Worm (Caenorhabditis elegans) whole organism, young adult: Measurements from ENCODE around the gene unc-23.
A peak's percentile ranks its signal among the peaks of the same experiment; 100 is the strongest.

Source experiments
- B0035.1 ChIP-seq: sonication (generic microtip); optimal IDR thresholded peaks from 2 replicates; lab custom pipeline; 2016; ENCODE audit warnings: missing genetic modification characterization, mild to moderate bottlenecking, missing compliant biosample characterization, missing genotype, missing genetic modification reagents
- C06A6.2 ChIP-seq: fragments of 200-800 bp; sonication (Bioruptor generic); conservative IDR thresholded peaks from 2 replicates; pipeline ENCODE4 v1.3.6; 2022; ENCODE audit warnings: missing genetic modification characterization, missing compliant biosample characterization
- C17E4.6 ChIP-seq: fragments of 200-800 bp; sonication (Bioruptor generic); IDR thresholded peaks from 2 replicates; pipeline ENCODE4 v1.3.6; 2022; ENCODE audit warnings: missing genetic modification reagents, missing genetic modification characterization, missing compliant biosample characterization
- D2030.7 ChIP-seq: fragments of 200-800 bp; sonication (Bioruptor generic); IDR thresholded peaks from 2 replicates; pipeline ENCODE4 v1.3.6; 2022; ENCODE audit warnings: missing genetic modification reagents, missing genetic modification characterization, missing compliant biosample characterization
- F39B2.1 ChIP-seq: fragments of 200-800 bp; sonication (Bioruptor generic); IDR thresholded peaks from 2 replicates; pipeline ENCODE4 v1.3.6; 2022; ENCODE audit warnings: missing genetic modification reagents, missing genetic modification characterization, missing compliant biosample characterization
- F52B5.7 ChIP-seq: sonication (generic microtip); optimal IDR thresholded peaks from 2 replicates; lab custom pipeline; 2016; ENCODE audit warnings: mild to moderate bottlenecking, missing genetic modification characterization, missing compliant biosample characterization
- Y53F4B.3 ChIP-seq: fragments of 200-800 bp; sonication (Bioruptor generic); IDR thresholded peaks from 2 replicates; pipeline ENCODE4 v1.3.6; 2022; ENCODE audit warnings: missing genetic modification reagents, missing genetic modification characterization, missing compliant biosample characterization
- Y67H2A.10 ChIP-seq: fragments of 200-800 bp; sonication (Bioruptor generic); conservative IDR thresholded peaks from 2 replicates; pipeline ENCODE4 v1.3.6; 2022; ENCODE audit warnings: missing genetic modification reagents, missing genetic modification characterization, missing compliant biosample characterization
- Y79H2A.3 ChIP-seq: fragments of 200-800 bp; sonication (Bioruptor generic); conservative IDR thresholded peaks from 2 replicates; pipeline ENCODE4 v1.3.6; 2022; ENCODE audit warnings: missing genetic modification reagents, missing genetic modification characterization, missing compliant biosample characterization
- Y95B8A.8 ChIP-seq: fragments of 200-800 bp; sonication (Bioruptor generic); IDR thresholded peaks from 2 replicates; pipeline ENCODE4 v1.3.6; 2022; ENCODE audit warnings: missing genetic modification reagents, missing genetic modification characterization, missing compliant biosample characterization
- ama-1 ChIP-seq, 3 experiments: fragments of 150-350 bp in 1 of 3; sonication (generic microtip) in 2 of 3; optimal IDR thresholded peaks; 2 replicates each; lab custom pipeline; 2014 to 2018; ENCODE audit warnings: missing biosample characterization in 2 of 3, missing genetic modification characterization in 2 of 3, missing genetic modification reagents in 2 of 3
- attf-6 ChIP-seq: fragments of 200-800 bp; sonication (Bioruptor generic); IDR thresholded peaks from 2 replicates; pipeline ENCODE4 v1.3.6; 2022; ENCODE audit warnings: missing genetic modification reagents, missing genetic modification characterization, missing compliant biosample characterization
- ceh-100 ChIP-seq: fragments of 200-800 bp; sonication (Bioruptor generic); IDR thresholded peaks from 2 replicates; pipeline ENCODE4 v1.3.6; 2022; ENCODE audit warnings: missing genetic modification reagents, missing genetic modification characterization, missing compliant biosample characterization
- ceh-91 ChIP-seq: fragments of 200-800 bp; sonication (Bioruptor generic); IDR thresholded peaks from 2 replicates; pipeline ENCODE4 v1.3.6; 2022; ENCODE audit warnings: missing genetic modification reagents, missing genetic modification characterization, missing compliant biosample characterization
- chd-7 ChIP-seq: sonication (generic microtip); optimal IDR thresholded peaks from 2 replicates; lab custom pipeline; 2016; ENCODE audit warnings: mild to moderate bottlenecking, missing genetic modification characterization, moderate library complexity, missing compliant biosample characterization
- dox-1 ChIP-seq: fragments of 200-800 bp; sonication (Bioruptor generic); IDR thresholded peaks from 2 replicates; pipeline ENCODE4 v1.3.6; 2022; ENCODE audit warnings: missing genetic modification reagents, missing genetic modification characterization, missing compliant biosample characterization
- dpl-1 ChIP-seq: fragments of 150-350 bp; optimal IDR thresholded peaks from 2 replicates; lab custom pipeline; 2014; ENCODE audit warnings: missing biosample characterization, missing genetic modification reagents, missing genetic modification characterization
- efl-1 ChIP-seq: fragments of 150-350 bp; optimal IDR thresholded peaks from 2 replicates; lab custom pipeline; 2014; ENCODE audit warnings: missing biosample characterization, missing genetic modification reagents, missing genetic modification characterization
- egrh-3 ChIP-seq: fragments of 200-800 bp; sonication (Bioruptor generic); IDR thresholded peaks from 2 replicates; pipeline ENCODE4 v1.3.6; 2022; ENCODE audit warnings: missing genetic modification reagents, missing genetic modification characterization, missing compliant biosample characterization
- gei-17 ChIP-seq: fragments of 200-800 bp; sonication (Bioruptor generic); optimal IDR thresholded peaks from 2 replicates; lab custom pipeline; 2018; ENCODE audit warnings: mild to moderate bottlenecking, missing genetic modification characterization, missing compliant biosample characterization
- him-1 ChIP-seq: sonication (generic microtip); optimal IDR thresholded peaks from 2 replicates; lab custom pipeline; 2016; ENCODE audit warnings: missing genotype, missing genetic modification reagents, missing genetic modification characterization, missing compliant biosample characterization
- hlh-26 ChIP-seq: fragments of 200-800 bp; sonication (Bioruptor generic); conservative IDR thresholded peaks from 2 replicates; pipeline ENCODE4 v1.3.6; 2022; ENCODE audit warnings: missing genetic modification reagents, missing genetic modification characterization, missing compliant biosample characterization
- hmg-1.2 ChIP-seq: fragments of 200-800 bp; sonication (Bioruptor generic); IDR thresholded peaks from 2 replicates; pipeline ENCODE4 v1.3.6; 2022; ENCODE audit warnings: missing genetic modification reagents, missing genetic modification characterization, missing compliant biosample characterization
- hrde-1 ChIP-seq: sonication (generic microtip); optimal IDR thresholded peaks from 2 replicates; lab custom pipeline; 2016; ENCODE audit warnings: missing genetic modification characterization, mild to moderate bottlenecking, missing compliant biosample characterization, moderate library complexity, missing genotype, missing genetic modification reagents, borderline replicate concordance
- hsf-1 ChIP-seq: fragments of 200-800 bp; sonication (Bioruptor generic); IDR thresholded peaks from 2 replicates; pipeline ENCODE4 v1.3.6; 2022; ENCODE audit warnings: missing genetic modification reagents, missing genetic modification characterization, missing compliant biosample characterization
- let-607 ChIP-seq, 2 experiments: fragments of 200-800 bp in 1 of 2; sonication (Bioruptor generic) in 1 of 2; sonication (generic microtip) in 1 of 2; optimal IDR thresholded peaks; 2 replicates each; lab custom pipeline; 2016 to 2018; ENCODE audit warnings: mild to moderate bottlenecking in 2 of 2, missing compliant biosample characterization in 2 of 2, missing genetic modification characterization in 2 of 2, moderate library complexity in 2 of 2, missing genotype in 1 of 2
- lsl-1 ChIP-seq: fragments of 200-800 bp; sonication (Bioruptor generic); optimal IDR thresholded peaks from 2 replicates; lab custom pipeline; 2018; ENCODE audit warnings: mild to moderate bottlenecking, missing genetic modification characterization, moderate library complexity, missing compliant biosample characterization
- madf-3 ChIP-seq: fragments of 200-800 bp; sonication (Bioruptor generic); IDR thresholded peaks from 2 replicates; pipeline ENCODE4 v1.3.6; 2022; ENCODE audit warnings: missing genetic modification reagents, missing genetic modification characterization, missing compliant biosample characterization
- mes-4 ChIP-seq: sonication (generic microtip); optimal IDR thresholded peaks from 2 replicates; lab custom pipeline; 2016; ENCODE audit warnings: missing genotype, missing genetic modification characterization, missing compliant biosample characterization
- mxl-1 ChIP-seq: sonication (generic microtip); optimal IDR thresholded peaks from 2 replicates; lab custom pipeline; 2016; ENCODE audit warnings: missing genetic modification characterization, missing compliant biosample characterization
- nfyb-1 ChIP-seq: fragments of 200-800 bp; sonication (Bioruptor generic); IDR thresholded peaks from 2 replicates; pipeline ENCODE4 v1.3.6; 2022; ENCODE audit warnings: missing genetic modification reagents, missing genetic modification characterization, missing compliant biosample characterization
- nhr-179 ChIP-seq: sonication (generic microtip); optimal IDR thresholded peaks from 2 replicates; lab custom pipeline; 2016; ENCODE audit warnings: mild to moderate bottlenecking, missing genetic modification characterization, missing compliant biosample characterization
- rec-8 ChIP-seq, 2 experiments: sonication (generic microtip); optimal IDR thresholded peaks; 2 replicates each; lab custom pipeline; 2016; ENCODE audit warnings: mild to moderate bottlenecking in 2 of 2, missing genetic modification characterization in 2 of 2, missing genetic modification reagents in 2 of 2, missing genotype in 2 of 2, missing biosample characterization in 1 of 2, missing compliant biosample characterization in 1 of 2, moderate library complexity in 1 of 2
- sdz-38 ChIP-seq: sonication (generic microtip); optimal IDR thresholded peaks from 2 replicates; lab custom pipeline; 2016; ENCODE audit warnings: missing genotype, missing genetic modification characterization, missing compliant biosample characterization
- sea-2 ChIP-seq: fragments of 200-800 bp; sonication (Bioruptor generic); IDR thresholded peaks from 2 replicates; pipeline ENCODE4 v1.3.6; 2022; ENCODE audit warnings: missing genetic modification characterization, missing compliant biosample characterization
- snpc-1.1 ChIP-seq: sonication (generic microtip); optimal IDR thresholded peaks from 2 replicates; lab custom pipeline; 2017; ENCODE audit warnings: missing genetic modification characterization, mild to moderate bottlenecking, missing compliant biosample characterization, antibody characterized with exemption, moderate library complexity, missing genotype, missing genetic modification reagents; ENCODE audit not compliant: insufficient read depth
- snpc-3.4 ChIP-seq: sonication (generic microtip); optimal IDR thresholded peaks from 2 replicates; lab custom pipeline; 2017; ENCODE audit warnings: missing genetic modification characterization, mild to moderate bottlenecking, missing compliant biosample characterization, antibody characterized with exemption, moderate library complexity, missing genotype, missing genetic modification reagents
- somi-1 ChIP-seq: fragments of 200-800 bp; sonication (Bioruptor generic); optimal IDR thresholded peaks from 2 replicates; lab custom pipeline; 2018; ENCODE audit warnings: mild to moderate bottlenecking, missing genetic modification characterization, missing compliant biosample characterization
- sptf-2 ChIP-seq: fragments of 200-800 bp; sonication (Bioruptor generic); optimal IDR thresholded peaks from 2 replicates; lab custom pipeline; 2018; ENCODE audit warnings: mild to moderate bottlenecking, missing genetic modification characterization, missing compliant biosample characterization
- xnd-1 ChIP-seq: sonication (generic microtip); optimal IDR thresholded peaks from 2 replicates; lab custom pipeline; 2016; ENCODE audit warnings: missing genotype, missing genetic modification reagents, missing genetic modification characterization, missing compliant biosample characterization
- zfh-2 ChIP-seq: fragments of 200-800 bp; sonication (Bioruptor generic); conservative IDR thresholded peaks from 2 replicates; pipeline ENCODE4 v1.3.6; 2022; ENCODE audit warnings: missing genetic modification reagents, missing genetic modification characterization, missing compliant biosample characterization
- ztf-28 ChIP-seq: fragments of 200-800 bp; sonication (Bioruptor generic); IDR thresholded peaks from 2 replicates; pipeline ENCODE4 v1.3.6; 2022; ENCODE audit warnings: missing genetic modification reagents, missing genetic modification characterization, missing compliant biosample characterization

The unc-23 gene

DNA sequence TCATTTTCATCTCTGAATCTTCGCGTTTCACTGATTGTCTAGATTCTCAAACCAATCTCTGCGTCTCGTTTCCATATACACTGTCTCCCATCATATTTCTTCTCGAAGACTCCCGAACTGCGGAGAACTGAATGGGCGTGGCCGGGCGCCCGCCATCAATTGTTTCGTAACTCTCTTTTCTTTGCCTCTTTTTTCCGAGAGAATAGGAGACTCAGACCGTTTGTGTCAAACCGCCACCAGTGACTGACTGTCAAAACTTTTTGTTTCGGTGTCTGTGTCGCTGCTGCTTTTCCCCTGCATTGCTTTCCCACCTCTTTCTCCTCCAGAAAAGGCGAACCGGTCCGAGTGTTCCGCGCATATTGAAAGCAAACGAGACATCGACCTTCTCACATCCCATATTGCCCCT is at the start of gene unc-23 (continued):
- TF ChIP-seq nhr-179 (tag; lab: Kevin White, UChicago): no peak
- no peak for TF ChIP-seq mes-4
- no peak for TF ChIP-seq hlh-26 (GFP tag; lab: Robert Waterston, UW)
- TF ChIP-seq him-1 (tag; lab: Kevin White, UChicago): no peak
- no peak for TF ChIP-seq ceh-91 (GFP tag; lab: Robert Waterston, UW)
- TF ChIP-seq C06A6.2: peak; percentile 66
- TF ChIP-seq C17E4.6 (GFP tag; lab: Robert Waterston, UW): no peak
- no peak for TF ChIP-seq rec-8 (tag; optimal IDR thresholded peaks at IDR 0.05; lab: Kevin White, UChicago)
- no peak for TF ChIP-seq madf-3
- TF ChIP-seq snpc-3.4 (tag; lab: Kevin White, UChicago): no peak
- TF ChIP-seq lsl-1: no peak
- TF ChIP-seq somi-1 (GFP tag; lab: Kevin White, UChicago): peak; percentile 79
- TF ChIP-seq Y95B8A.8 (GFP tag; lab: Robert Waterston, UW): 0 out of 2 replicates have a peak, but pooled peaks have one; percentile 43
- peak; percentile 89 for TF ChIP-seq zfh-2 (GFP tag; lab: Robert Waterston, UW)
- TF ChIP-seq sdz-38 (tag; lab: Kevin White, UChicago): no peak
- TF ChIP-seq mxl-1 (tag; lab: Kevin White, UChicago): no peak
- no peak for TF ChIP-seq D2030.7 (GFP tag; lab: Robert Waterston, UW)
- peak; percentile 89 for TF ChIP-seq chd-7
- TF ChIP-seq gei-17 (GFP tag; lab: Kevin White, UChicago): peak; percentile 81
- TF ChIP-seq Y53F4B.3 (GFP tag; lab: Robert Waterston, UW): no peak
- TF ChIP-seq ztf-28: no peak
- TF ChIP-seq dpl-1 (GFP tag; lab: Kevin White, UChicago): no peak
- TF ChIP-seq Y79H2A.3 (GFP tag; lab: Robert Waterston, UW): no peak
- TF ChIP-seq sea-2 (GFP tag; lab: Robert Waterston, UW): no peak
- TF ChIP-seq dox-1 (GFP tag; lab: Robert Waterston, UW): peak; percentile 64
- TF ChIP-seq nfyb-1 (GFP tag; lab: Robert Waterston, UW): peak; percentile 90
- TF ChIP-seq Y67H2A.10 (GFP tag; lab: Robert Waterston, UW): 0 out of 2 replicates have a peak, but pooled peaks have one; percentile 59
- TF ChIP-seq F52B5.7 (tag; lab: Kevin White, UChicago): no peak
- no peak for TF ChIP-seq ceh-100

DNA sequence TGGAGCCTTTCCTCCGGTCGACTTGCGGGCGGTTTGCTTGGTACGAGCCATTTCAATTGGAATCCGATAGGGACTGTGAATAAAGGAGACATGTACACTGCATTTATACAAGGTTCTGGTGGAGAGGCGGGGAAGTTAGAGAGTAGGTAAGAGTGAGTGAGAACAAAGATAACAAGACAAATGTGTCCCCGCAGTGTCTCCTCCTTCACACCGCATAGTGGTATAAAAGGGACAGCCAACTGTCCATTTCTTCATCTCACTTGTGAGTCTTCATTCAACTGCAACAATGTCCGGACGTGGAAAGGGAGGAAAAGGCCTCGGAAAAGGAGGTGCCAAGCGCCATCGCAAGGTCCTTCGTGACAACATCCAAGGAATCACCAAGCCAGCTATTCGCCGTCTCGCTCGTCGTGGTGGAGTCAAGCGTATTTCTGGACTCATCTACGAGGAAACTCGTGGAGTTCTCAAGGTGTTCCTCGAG is 38.2 kb upstream of the unc-23 start, which contains the start of the genes his-17 and his-18:
TSS of gene his-17 (minus strand) at position 51 of the 478 bp plus-strand sequence.
TSS of gene his-18 (plus strand) at position 287 of the 478 bp plus-strand sequence.
- TF ChIP-seq F39B2.1 (peak; percentile 59; the same call in 1 of the 2 replicates), C06A6.2 (0 out of 2 replicates have a peak, but pooled peaks have one; percentile 32)

DNA sequence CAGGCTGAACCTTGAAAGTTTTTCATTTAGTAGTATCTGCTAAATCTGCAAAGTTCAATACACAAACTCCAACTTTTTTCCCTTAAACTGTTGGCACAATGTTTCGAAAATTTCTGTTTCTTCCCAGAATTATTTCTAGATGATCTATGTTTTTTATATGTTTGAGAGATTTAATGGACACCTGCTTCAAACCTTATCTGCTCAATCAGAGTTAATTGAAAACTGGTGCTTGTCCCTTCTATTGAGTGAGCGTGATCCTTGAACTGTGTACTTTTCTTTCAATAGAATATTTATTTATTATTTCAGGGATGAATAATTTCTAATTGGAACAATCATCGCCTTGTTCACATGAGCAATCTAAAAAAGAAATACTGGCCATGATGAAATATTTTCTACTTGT is 37.4 kb upstream of the unc-23 start, which contains the start of gene frpr-13:
TSS of gene frpr-13 (plus strand) at position 301 of the 400 bp plus-strand sequence.
- no peak for TF ChIP-seq snpc-1.1 (tag; lab: Kevin White, UChicago)
- no peak for TF ChIP-seq hsf-1 (GFP tag; lab: Robert Waterston, UW)
- TF ChIP-seq sptf-2 (GFP tag; lab: Kevin White, UChicago): no peak
- TF ChIP-seq hrde-1 (tag; lab: Kevin White, UChicago): no peak
- TF ChIP-seq xnd-1: no peak
- TF ChIP-seq hlh-26 (GFP tag; lab: Robert Waterston, UW): no peak
- no peak for TF ChIP-seq let-607 (tag; optimal IDR thresholded peaks at IDR 0.05; lab: Kevin White, UChicago)
- no peak for TF ChIP-seq egrh-3 (GFP tag; lab: Robert Waterston, UW)
- TF ChIP-seq rec-8 (tag; optimal IDR thresholded peaks at IDR 0.05; lab: Kevin White, UChicago): no peak
- TF ChIP-seq attf-6: no peak
- TF ChIP-seq efl-1 (GFP tag; lab: Kevin White, UChicago): no peak
- no peak for TF ChIP-seq ama-1 (optimal IDR thresholded peaks at IDR 0.05; lab: Kevin White, UChicago)
- no peak for TF ChIP-seq ama-1 (GFP tag; optimal IDR thresholded peaks at IDR 0.05; lab: Kevin White, UChicago)
- TF ChIP-seq F52B5.7 (tag; lab: Kevin White, UChicago): no peak
- TF ChIP-seq zfh-2 (GFP tag; lab: Robert Waterston, UW): no peak
- TF ChIP-seq B0035.1 (tag; lab: Kevin White, UChicago): no peak
- no peak for TF ChIP-seq hmg-1.2 (GFP tag; lab: Robert Waterston, UW)
- TF ChIP-seq, all 124 proteins: peak for 0
